Worm (Caenorhabditis elegans) whole organism, mixed stage, embryonic: ENCODE data around the gene F07H5.7.
A peak's percentile ranks its signal among the peaks of the same experiment; 100 is the strongest.

ENCODE experiments used
- M03D4.4 ChIP-seq: sonication (generic microtip); optimal IDR thresholded peaks from 2 replicates; lab custom pipeline; 2017; ENCODE audit warnings: mild to moderate bottlenecking, missing genetic modification characterization, missing compliant biosample characterization
- bed-3 ChIP-seq: fragments of 200-800 bp; sonication (Bioruptor generic); optimal IDR thresholded peaks from 3 replicates; lab custom pipeline; 2018; ENCODE audit warnings: mild to moderate bottlenecking, missing genetic modification characterization, moderate library complexity, missing compliant biosample characterization
- blmp-1 ChIP-seq: fragments of 150-350 bp; optimal IDR thresholded peaks from 2 replicates; lab custom pipeline; 2014; ENCODE audit warnings: missing biosample characterization, missing genetic modification characterization
- ceh-39 ChIP-seq: fragments of 150-350 bp; optimal IDR thresholded peaks from 2 replicates; lab custom pipeline; 2014; ENCODE audit warnings: missing biosample characterization, missing genetic modification characterization
- ceh-43 ChIP-seq: fragments of 200-800 bp; sonication (Bioruptor generic); optimal IDR thresholded peaks from 2 replicates; lab custom pipeline; 2018; ENCODE audit warnings: mild to moderate bottlenecking, missing genetic modification characterization, moderate library complexity, missing compliant biosample characterization
- ceh-83 ChIP-seq: fragments of 200-800 bp; sonication (Bioruptor generic); optimal IDR thresholded peaks from 2 replicates; lab custom pipeline; 2018; ENCODE audit warnings: mild to moderate bottlenecking, missing genetic modification characterization, missing compliant biosample characterization
- ces-1 ChIP-seq: fragments of 150-350 bp; optimal IDR thresholded peaks from 2 replicates; lab custom pipeline; 2014; ENCODE audit warnings: missing biosample characterization, missing genetic modification reagents, missing genetic modification characterization
- cnd-1 ChIP-seq: fragments of 200-800 bp; sonication (Bioruptor generic); optimal IDR thresholded peaks from 2 replicates; lab custom pipeline; 2018; ENCODE audit warnings: mild to moderate bottlenecking, missing genetic modification characterization, missing compliant biosample characterization
- drap-1 ChIP-seq: fragments of 200-800 bp; sonication (Bioruptor generic); optimal IDR thresholded peaks from 3 replicates; lab custom pipeline; 2018; ENCODE audit warnings: mild to moderate bottlenecking, missing genetic modification characterization, missing compliant biosample characterization
- elt-1 ChIP-seq: sonication (generic microtip); optimal IDR thresholded peaks from 2 replicates; lab custom pipeline; 2017; ENCODE audit warnings: missing genetic modification characterization, mild to moderate bottlenecking, missing compliant biosample characterization, antibody characterized with exemption, moderate library complexity, borderline replicate concordance; ENCODE audit not compliant: insufficient read depth
- elt-3 ChIP-seq: fragments of 150-350 bp; optimal IDR thresholded peaks from 2 replicates; lab custom pipeline; 2014; ENCODE audit warnings: missing biosample characterization, missing genetic modification characterization
- flh-1 ChIP-seq: fragments of 200-800 bp; sonication (Bioruptor generic); optimal IDR thresholded peaks from 2 replicates; lab custom pipeline; 2018; ENCODE audit warnings: mild to moderate bottlenecking, missing genetic modification characterization, moderate library complexity, missing compliant biosample characterization
- ham-2 ChIP-seq: fragments of 200-800 bp; sonication (Bioruptor generic); optimal IDR thresholded peaks from 2 replicates; lab custom pipeline; 2018; ENCODE audit warnings: mild to moderate bottlenecking, missing genetic modification characterization, missing compliant biosample characterization
- hlh-1 ChIP-seq: fragments of 150-350 bp; optimal IDR thresholded peaks from 2 replicates; lab custom pipeline; 2014; ENCODE audit warnings: missing biosample characterization, missing genetic modification reagents, missing genetic modification characterization
- lin-13 ChIP-seq: fragments of 150-350 bp; optimal IDR thresholded peaks from 2 replicates; lab custom pipeline; 2014; ENCODE audit warnings: missing biosample characterization, missing genetic modification characterization
- lin-32 ChIP-seq: fragments of 200-800 bp; sonication (Bioruptor generic); optimal IDR thresholded peaks from 2 replicates; lab custom pipeline; 2018; ENCODE audit warnings: mild to moderate bottlenecking, missing genetic modification characterization, missing compliant biosample characterization
- lsy-2 ChIP-seq: fragments of 150-350 bp; optimal IDR thresholded peaks from 2 replicates; lab custom pipeline; 2014; ENCODE audit warnings: missing biosample characterization, missing genetic modification characterization
- mab-5 ChIP-seq: fragments of 150-350 bp; optimal IDR thresholded peaks from 2 replicates; lab custom pipeline; 2014; ENCODE audit warnings: missing biosample characterization, missing genetic modification characterization
- mep-1 ChIP-seq: fragments of 150-350 bp; optimal IDR thresholded peaks from 2 replicates; lab custom pipeline; 2017; ENCODE audit warnings: missing biosample characterization, missing genetic modification reagents, missing genetic modification characterization, inconsistent platforms
- mls-2 ChIP-seq: sonication (generic microtip); optimal IDR thresholded peaks from 2 replicates; lab custom pipeline; 2016; ENCODE audit warnings: mild to moderate bottlenecking, missing genetic modification characterization, moderate library complexity, missing compliant biosample characterization
- nhr-12 ChIP-seq: fragments of 150-350 bp; optimal IDR thresholded peaks from 2 replicates; lab custom pipeline; 2014; ENCODE audit warnings: missing biosample characterization, missing genetic modification characterization
- nhr-2 ChIP-seq: fragments of 150-350 bp; optimal IDR thresholded peaks from 2 replicates; lab custom pipeline; 2014; ENCODE audit warnings: missing biosample characterization, missing genetic modification characterization
- nhr-237 ChIP-seq: fragments of 150-350 bp; optimal IDR thresholded peaks from 2 replicates; lab custom pipeline; 2014; ENCODE audit warnings: missing biosample characterization, missing genetic modification characterization
- pha-4 ChIP-seq: fragments of 150-350 bp; optimal IDR thresholded peaks from 2 replicates; lab custom pipeline; 2018; ENCODE audit warnings: missing biosample characterization, missing genetic modification reagents, missing genetic modification characterization
- sem-2 ChIP-seq: fragments of 200-800 bp; sonication (Bioruptor generic); optimal IDR thresholded peaks from 2 replicates; lab custom pipeline; 2018; ENCODE audit warnings: mild to moderate bottlenecking, missing genetic modification characterization, missing compliant biosample characterization
- snpc-4 ChIP-seq: fragments of 150-350 bp; optimal IDR thresholded peaks from 2 replicates; lab custom pipeline; 2014; ENCODE audit warnings: missing biosample characterization, missing genetic modification characterization
- sptf-1 ChIP-seq: sonication (generic microtip); optimal IDR thresholded peaks from 2 replicates; lab custom pipeline; 2017; ENCODE audit warnings: mild to moderate bottlenecking, missing genetic modification characterization, moderate library complexity, missing compliant biosample characterization
- tbx-8 ChIP-seq: fragments of 200-800 bp; sonication (Bioruptor generic); optimal IDR thresholded peaks from 2 replicates; lab custom pipeline; 2018; ENCODE audit warnings: mild to moderate bottlenecking, missing genetic modification characterization, moderate library complexity, missing compliant biosample characterization
- unc-120 ChIP-seq: sonication (generic microtip); optimal IDR thresholded peaks from 2 replicates; lab custom pipeline; 2017; ENCODE audit warnings: missing genetic modification characterization, missing compliant biosample characterization; ENCODE audit not compliant: poor library complexity, severe bottlenecking
- unc-39 ChIP-seq: fragments of 150-350 bp; optimal IDR thresholded peaks from 2 replicates; lab custom pipeline; 2014; ENCODE audit warnings: missing biosample characterization, missing genetic modification characterization
- unc-62 ChIP-seq: fragments of 150-350 bp; optimal IDR thresholded peaks from 2 replicates; lab custom pipeline; 2014; ENCODE audit warnings: missing biosample characterization, missing genetic modification reagents, missing genetic modification characterization
- zip-8 ChIP-seq: fragments of 150-350 bp; optimal IDR thresholded peaks from 2 replicates; lab custom pipeline; 2014; ENCODE audit warnings: missing biosample characterization, missing genetic modification characterization
- ztf-11 ChIP-seq: fragments of 150-350 bp; optimal IDR thresholded peaks from 2 replicates; lab custom pipeline; 2014; ENCODE audit warnings: missing biosample characterization, missing genetic modification characterization

Gene F07H5.7

DNA sequence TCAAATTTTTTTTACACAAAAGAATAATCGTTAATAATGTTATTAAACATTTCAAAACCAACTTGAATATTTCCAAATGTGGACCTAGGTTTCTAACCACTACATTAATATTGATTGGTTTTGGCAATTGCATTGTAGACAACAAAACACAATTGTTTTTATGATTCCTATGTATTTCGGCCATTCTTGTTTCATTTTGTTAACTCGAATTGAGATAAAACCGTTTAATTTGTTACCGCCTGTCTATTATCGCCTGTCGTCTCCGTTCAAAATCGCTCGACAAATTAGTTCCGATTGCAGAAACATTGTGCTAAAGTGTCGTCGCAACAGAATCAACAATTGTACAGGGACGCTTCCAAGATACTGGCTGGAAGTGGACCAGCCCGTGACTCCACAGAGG is 23.3 kb downstream of the F07H5.7 start, which contains the start of gene let-19:
let-19 (plus strand) TSS at position 301 of the 400 bp plus-strand sequence.
- TF ChIP-seq nhr-12 (tag; lab: Kevin White, UChicago) (no peak), elt-3 (tag; lab: Kevin White, UChicago) (no peak), mls-2 (no peak), pha-4 (tag; lab: Kevin White, UChicago) (no peak), lsy-2 (tag; lab: Kevin White, UChicago) (no peak), unc-62 (no peak), snpc-4 (tag; lab: Kevin White, UChicago) (no peak), cnd-1 (tag; lab: Kevin White, UChicago) (no peak), nhr-2 (tag; lab: Kevin White, UChicago) (no peak), ham-2 (GFP tag; lab: Kevin White, UChicago) (no peak)

DNA sequence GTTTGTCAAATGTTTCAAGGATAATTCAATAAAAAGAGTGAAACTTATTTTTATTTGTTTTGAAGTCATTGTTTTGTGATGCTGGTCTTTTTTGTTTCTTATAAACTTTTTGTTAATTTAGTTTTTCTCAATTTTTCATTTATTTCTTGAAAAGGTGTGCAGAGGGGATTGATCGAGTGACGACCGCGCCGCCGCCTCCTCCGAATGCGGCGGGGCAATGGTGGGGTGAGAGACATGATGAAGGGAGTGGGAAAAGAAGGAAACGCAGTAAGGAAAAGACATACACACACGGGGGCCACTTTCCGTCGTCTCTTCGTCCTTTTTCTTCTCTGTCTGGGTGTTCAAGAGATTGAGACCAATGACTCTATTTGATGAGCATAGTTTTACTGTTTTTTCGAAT is 24.6 kb downstream of the F07H5.7 start:
- TF ChIP-seq unc-39 (tag; lab: Kevin White, UChicago) (no peak), ceh-39 (tag; lab: Kevin White, UChicago) (no peak), cnd-1 (tag; lab: Kevin White, UChicago) (no peak), pha-4 (tag; lab: Kevin White, UChicago) (no peak), ces-1 (peak; percentile 2), M03D4.4 (no peak), hlh-1 (peak; percentile 15), blmp-1 (tag; lab: Kevin White, UChicago) (no peak), ceh-43 (no peak), zip-8 (no peak), sptf-1 (no peak), lsy-2 (tag; lab: Kevin White, UChicago) (peak; percentile 1), unc-120 (tag; lab: Kevin White, UChicago) (peak; percentile 84), nhr-12 (tag; lab: Kevin White, UChicago) (no peak), mab-5 (tag; lab: Kevin White, UChicago) (no peak)
- TF ChIP-seq, all 35 proteins: peak for 4

ce11 chrII:8766897-8767296 is 27.1 kb downstream of the F07H5.7 start, which contains the start of gene pah-1:
Gene pah-1, minus strand, starts transcription at chrII:8766997.
- TF ChIP-seq drap-1 (GFP tag; lab: Kevin White, UChicago), result no peak
- no peak for TF ChIP-seq M03D4.4
- no peak for TF ChIP-seq elt-1 (tag; lab: Kevin White, UChicago)
- no peak for TF ChIP-seq zip-8
- no peak for TF ChIP-seq mls-2
- TF ChIP-seq nhr-2 (tag; lab: Kevin White, UChicago), result no peak
- TF ChIP-seq unc-39 (tag; lab: Kevin White, UChicago), result no peak
- TF ChIP-seq nhr-12 (tag; lab: Kevin White, UChicago), result no peak
- no peak for TF ChIP-seq hlh-1
- TF ChIP-seq sem-2, result no peak
- TF ChIP-seq ceh-39 (tag; lab: Kevin White, UChicago), result no peak
- TF ChIP-seq lsy-2 (tag; lab: Kevin White, UChicago), result no peak
- no peak for TF ChIP-seq tbx-8 (GFP tag; lab: Kevin White, UChicago)
- no peak for TF ChIP-seq flh-1 (GFP tag; lab: Kevin White, UChicago)
- TF ChIP-seq unc-120 (tag; lab: Kevin White, UChicago), result no peak
- no peak for TF ChIP-seq ztf-11 (tag; lab: Kevin White, UChicago)
- TF ChIP-seq, all 35 proteins: peak for 0

ce11 chrII:8766475-8766874 is 27.5 kb downstream of the F07H5.7 start, which contains the start of the genes nsph-1.1 and K08F8.15:
Gene nsph-1.1, plus strand, starts transcription at chrII:8766775.
Gene K08F8.15, plus strand, starts transcription at chrII:8766809.
- TF ChIP-seq zip-8 (no peak), nhr-2 (tag; lab: Kevin White, UChicago) (no peak), M03D4.4 (no peak), ces-1 (no peak), mep-1 (tag; lab: Kevin White, UChicago) (no peak), lin-13 (tag; lab: Kevin White, UChicago) (no peak), ceh-39 (tag; lab: Kevin White, UChicago) (no peak), sptf-1 (no peak), ceh-43 (no peak), tbx-8 (GFP tag; lab: Kevin White, UChicago) (no peak), flh-1 (GFP tag; lab: Kevin White, UChicago) (no peak)

DNA sequence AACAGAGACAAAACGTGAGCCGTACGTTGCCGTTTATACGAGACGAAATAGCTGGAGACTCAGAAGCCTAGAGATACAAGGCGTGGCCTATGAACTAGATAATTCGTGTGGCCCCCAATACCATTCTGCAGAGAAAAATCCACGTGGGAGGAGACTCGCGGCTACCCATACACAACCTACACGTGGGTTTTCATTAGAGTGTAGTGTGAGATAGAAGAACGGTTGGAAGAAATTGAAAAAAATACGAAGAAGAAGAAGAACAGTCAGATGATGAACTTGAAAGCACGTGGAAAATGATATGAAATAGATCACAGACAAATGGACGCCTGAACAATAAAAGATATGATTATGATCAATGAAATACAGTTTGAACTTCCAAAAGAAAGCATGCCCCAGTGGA is 28.8 kb downstream of the F07H5.7 start:
- TF ChIP-seq flh-1 (GFP tag; lab: Kevin White, UChicago) (no peak), sem-2 (no peak), lsy-2 (tag; lab: Kevin White, UChicago) (no peak), blmp-1 (tag; lab: Kevin White, UChicago) (no peak), lin-13 (tag; lab: Kevin White, UChicago) (no peak), nhr-2 (tag; lab: Kevin White, UChicago) (no peak), bed-3 (GFP tag; lab: Kevin White, UChicago) (no peak), lin-32 (no peak), elt-1 (tag; lab: Kevin White, UChicago) (no peak), zip-8 (no peak), sptf-1 (no peak), mls-2 (no peak), tbx-8 (GFP tag; lab: Kevin White, UChicago) (no peak), nhr-237 (no peak), ceh-83 (GFP tag; lab: Kevin White, UChicago) (no peak), unc-39 (tag; lab: Kevin White, UChicago) (no peak)
- TF ChIP-seq, all 35 proteins: peak for 0
